Fruit fly (Drosophila melanogaster): ENCODE measurements around the gene Sry-delta.

Gene Sry-delta

dm6 chr3R:30056592-30057135 is 13.5 kb downstream of the Sry-delta start, which contains the start of the genes CG7950 and Rpp14a:
TSS of gene CG7950 (plus strand) at chr3R:30056859.
TSS of gene Rpp14a (plus strand) at chr3R:30056859.
- TF ChIP-seq CG1620 (GFP tag; optimal IDR thresholded peaks at IDR 0.05) = peak; percentile 96
- peak; percentile 93 for TF ChIP-seq Mnt (GFP tag; optimal IDR thresholded peaks at IDR 0.05)
- peak; percentile 62 for TF ChIP-seq Clk (GFP tag; optimal IDR thresholded peaks at IDR 0.05)
- TF ChIP-seq CG14711 (tag; optimal IDR thresholded peaks at IDR 0.05) = peak; percentile 83
- peak; percentile 91 for TF ChIP-seq CG7101 (tag; optimal IDR thresholded peaks at IDR 0.05)
- TF ChIP-seq CG11617 (GFP tag; optimal IDR thresholded peaks at IDR 0.05) = peak; percentile 90
- peak; percentile 73 for TF ChIP-seq Crg-1 (GFP tag; optimal IDR thresholded peaks at IDR 0.05)
- peak; percentile 84 for TF ChIP-seq CG33017 (tag; optimal IDR thresholded peaks at IDR 0.05)
- TF ChIP-seq cic (GFP tag; optimal IDR thresholded peaks at IDR 0.05) = peak; percentile 40
- no peak for TF ChIP-seq Hr96 (GFP tag; optimal IDR thresholded peaks at IDR 0.05)
- TF ChIP-seq ovo (GFP tag; optimal IDR thresholded peaks at IDR 0.05) = peak; percentile 71
- TF ChIP-seq CG5204 (GFP tag; optimal IDR thresholded peaks at IDR 0.05) = no peak
- TF ChIP-seq toe (GFP tag; optimal IDR thresholded peaks at IDR 0.05) = peak; percentile 87
- TF ChIP-seq kay (GFP tag; ENCODE audit: borderline replicate concordance) = no peak
- peak; percentile 70 for TF ChIP-seq CG7045 (GFP tag; optimal IDR thresholded peaks at IDR 0.05)
- peak; percentile 65 for TF ChIP-seq pad (GFP tag; optimal IDR thresholded peaks at IDR 0.05)
- TF ChIP-seq tj (GFP tag; optimal IDR thresholded peaks at IDR 0.05) = peak; percentile 73
- TF ChIP-seq bab1 (GFP tag; optimal IDR thresholded peaks at IDR 0.05) = peak; percentile 92
- TF ChIP-seq cnc (optimal IDR thresholded peaks at IDR 0.05) = no peak
- TF ChIP-seq CG12768 (GFP tag; optimal IDR thresholded peaks at IDR 0.05) = peak; percentile 73

DNA sequence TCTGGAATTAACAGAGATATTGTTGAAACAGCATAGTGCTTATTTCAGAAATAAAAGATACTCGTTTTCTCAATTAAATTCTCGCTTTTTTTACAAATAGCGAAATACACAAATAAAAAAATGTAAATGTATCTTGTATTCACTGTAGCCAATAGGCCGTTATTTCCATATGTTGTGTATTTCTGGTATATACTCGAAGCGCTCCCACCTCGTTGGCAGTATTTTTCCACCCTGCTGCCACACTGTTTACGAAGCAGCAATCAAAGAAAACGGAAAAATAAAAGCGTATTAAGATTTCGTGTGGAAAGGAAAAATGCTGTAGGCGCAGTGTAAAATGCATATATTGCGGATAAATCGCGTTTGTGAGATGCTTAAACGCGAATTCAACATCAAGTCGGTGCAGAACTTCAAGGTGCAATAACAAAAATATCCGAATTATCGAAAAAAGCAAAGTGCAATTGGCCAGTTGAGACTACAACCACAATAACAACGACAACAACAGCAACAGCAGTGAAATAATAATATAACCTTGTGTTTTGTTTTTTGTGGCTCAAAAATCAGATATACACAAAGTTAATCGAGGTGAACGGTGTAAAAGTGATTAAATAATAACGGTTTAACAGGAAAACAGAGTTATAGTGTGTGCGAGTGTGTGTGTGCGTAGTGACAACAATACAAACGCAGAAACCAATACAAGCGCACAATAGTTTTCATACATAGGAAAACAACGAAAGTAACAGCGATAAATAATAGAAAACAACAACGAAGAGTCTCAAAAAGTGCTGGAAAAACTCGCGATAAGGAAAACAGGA is 15.1 kb downstream of the Sry-delta start, which contains the start of gene sima:
Gene sima, plus strand, starts transcription at position 255 of the 812 bp plus-strand sequence.
- TF ChIP-seq CG12768 (GFP tag; optimal IDR thresholded peaks at IDR 0.05) (peak; percentile 57), cnc (optimal IDR thresholded peaks at IDR 0.05) (no peak), Mnt (GFP tag; optimal IDR thresholded peaks at IDR 0.05) (peak; percentile 55), CG11617 (GFP tag; optimal IDR thresholded peaks at IDR 0.05) (peak; percentile 40), kay (GFP tag; ENCODE audit: borderline replicate concordance) (no peak), Hr96 (GFP tag; optimal IDR thresholded peaks at IDR 0.05) (no peak), Crg-1 (GFP tag; optimal IDR thresholded peaks at IDR 0.05) (no peak), bab1 (GFP tag; optimal IDR thresholded peaks at IDR 0.05) (peak; percentile 26), cic (GFP tag; optimal IDR thresholded peaks at IDR 0.05) (peak; percentile 46), CG7101 (tag; optimal IDR thresholded peaks at IDR 0.05) (peak; percentile 15), CG33017 (tag; optimal IDR thresholded peaks at IDR 0.05) (peak; percentile 28), pad (GFP tag; optimal IDR thresholded peaks at IDR 0.05) (no peak), CG14711 (tag; optimal IDR thresholded peaks at IDR 0.05) (peak; percentile 48), CG5204 (GFP tag; optimal IDR thresholded peaks at IDR 0.05) (no peak), toe (GFP tag; optimal IDR thresholded peaks at IDR 0.05) (peak; percentile 12), CG1620 (GFP tag; optimal IDR thresholded peaks at IDR 0.05) (no peak), Clk (GFP tag; optimal IDR thresholded peaks at IDR 0.05) (no peak), ovo (GFP tag; optimal IDR thresholded peaks at IDR 0.05) (peak; percentile 1), tj (GFP tag; optimal IDR thresholded peaks at IDR 0.05) (no peak), CG7045 (GFP tag; optimal IDR thresholded peaks at IDR 0.05) (no peak)

DNA sequence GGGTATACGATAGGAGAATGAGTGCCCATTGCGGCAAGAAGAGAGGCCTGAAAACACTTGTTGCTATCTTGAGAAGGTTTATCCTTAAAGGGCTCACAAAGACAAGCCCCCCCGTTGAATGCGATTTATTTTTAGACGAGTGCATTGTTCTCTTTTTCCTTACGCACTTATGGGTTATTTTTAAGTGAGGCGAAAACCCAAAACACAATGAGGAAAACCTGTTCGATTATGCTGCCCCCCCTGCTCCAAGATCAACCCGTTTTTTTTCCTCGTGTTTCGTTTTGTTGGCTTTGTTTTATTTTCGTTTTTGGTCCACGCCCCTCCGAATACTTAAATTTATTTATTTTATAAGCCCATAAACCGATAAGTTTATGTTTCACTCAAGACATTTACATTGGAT is 16.8 kb downstream of the Sry-delta start:
- TF ChIP-seq Crg-1 (GFP tag; optimal IDR thresholded peaks at IDR 0.05) (no peak), CG5204 (GFP tag; optimal IDR thresholded peaks at IDR 0.05) (no peak), CG33017 (tag; optimal IDR thresholded peaks at IDR 0.05) (no peak), CG7101 (tag; optimal IDR thresholded peaks at IDR 0.05) (no peak), CG12768 (GFP tag; optimal IDR thresholded peaks at IDR 0.05) (no peak), CG14711 (tag; optimal IDR thresholded peaks at IDR 0.05) (no peak), toe (GFP tag; optimal IDR thresholded peaks at IDR 0.05) (no peak), CG7045 (GFP tag; optimal IDR thresholded peaks at IDR 0.05) (no peak)

DNA sequence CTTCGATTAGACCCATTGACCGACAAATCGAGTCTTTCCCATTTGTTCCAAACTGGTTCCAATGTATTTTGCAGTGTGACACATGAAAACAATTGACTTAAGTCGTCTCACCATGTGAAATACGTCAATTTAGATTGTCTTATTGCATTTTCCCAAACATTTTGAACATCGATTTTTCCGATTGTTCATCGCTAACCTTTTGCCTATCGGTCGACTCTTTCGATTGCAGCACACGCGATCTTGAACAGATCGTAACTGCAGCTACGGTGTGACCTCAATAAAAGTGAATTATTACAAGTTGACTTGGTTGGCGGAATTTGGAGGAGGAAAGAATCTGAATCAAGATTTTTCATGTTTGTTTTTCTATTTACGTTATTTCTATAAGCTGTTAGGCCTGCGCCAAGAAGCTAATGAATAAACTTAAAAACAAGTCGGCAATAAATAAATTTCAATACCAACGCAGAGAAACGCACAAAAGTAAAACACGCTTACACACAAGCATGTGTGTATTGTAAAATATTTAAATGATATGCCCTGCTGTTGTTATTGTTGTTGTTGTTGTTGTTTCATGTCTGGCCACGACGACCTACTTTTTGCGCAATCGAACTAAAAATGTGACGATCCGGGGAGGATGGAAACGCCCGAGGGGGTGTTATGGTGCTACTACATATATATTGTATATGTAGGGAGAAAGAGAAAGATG is 17.5 kb downstream of the Sry-delta start:
- TF ChIP-seq CG14711 (tag; optimal IDR thresholded peaks at IDR 0.05) (no peak), CG7045 (GFP tag; optimal IDR thresholded peaks at IDR 0.05) (no peak), Mnt (GFP tag; optimal IDR thresholded peaks at IDR 0.05) (no peak), Crg-1 (GFP tag; optimal IDR thresholded peaks at IDR 0.05) (no peak), Hr96 (GFP tag; optimal IDR thresholded peaks at IDR 0.05) (no peak), toe (GFP tag; optimal IDR thresholded peaks at IDR 0.05) (no peak), CG33017 (tag; optimal IDR thresholded peaks at IDR 0.05) (no peak), CG7101 (tag; optimal IDR thresholded peaks at IDR 0.05) (no peak), cic (GFP tag; optimal IDR thresholded peaks at IDR 0.05) (no peak), Clk (GFP tag; optimal IDR thresholded peaks at IDR 0.05) (no peak), CG5204 (GFP tag; optimal IDR thresholded peaks at IDR 0.05) (no peak), cnc (optimal IDR thresholded peaks at IDR 0.05) (no peak), tj (GFP tag; optimal IDR thresholded peaks at IDR 0.05) (no peak), bab1 (GFP tag; optimal IDR thresholded peaks at IDR 0.05) (no peak), CG12768 (GFP tag; optimal IDR thresholded peaks at IDR 0.05) (no peak), CG11617 (GFP tag; optimal IDR thresholded peaks at IDR 0.05) (no peak), pad (GFP tag; optimal IDR thresholded peaks at IDR 0.05) (no peak), ovo (GFP tag; optimal IDR thresholded peaks at IDR 0.05) (no peak), CG1620 (GFP tag; optimal IDR thresholded peaks at IDR 0.05) (no peak), kay (GFP tag; ENCODE audit: borderline replicate concordance) (no peak)

dm6 chr3R:30061154-30061482 is 18.0 kb downstream of the Sry-delta start:
- TF ChIP-seq bab1 (GFP tag; optimal IDR thresholded peaks at IDR 0.05) (no peak), CG12768 (GFP tag; optimal IDR thresholded peaks at IDR 0.05) (peak; percentile 26), cic (GFP tag; optimal IDR thresholded peaks at IDR 0.05) (no peak), cnc (optimal IDR thresholded peaks at IDR 0.05) (no peak), Mnt (GFP tag; optimal IDR thresholded peaks at IDR 0.05) (peak; percentile 15), CG14711 (tag; optimal IDR thresholded peaks at IDR 0.05) (peak; percentile 48), CG33017 (tag; optimal IDR thresholded peaks at IDR 0.05) (peak; percentile 38), CG11617 (GFP tag; optimal IDR thresholded peaks at IDR 0.05) (no peak), Crg-1 (GFP tag; optimal IDR thresholded peaks at IDR 0.05) (no peak), pad (GFP tag; optimal IDR thresholded peaks at IDR 0.05) (no peak), CG7101 (tag; optimal IDR thresholded peaks at IDR 0.05) (peak; percentile 56)

Data from whole organism, adult.